Worm (Caenorhabditis elegans): ENCODE data around the gene srh-268.

srh-268 gene

ce11 chrV:7543728-7544127 lies 4.6 kb downstream of the srh-268 start:
- TF ChIP-seq ztf-11 (tag; optimal IDR thresholded peaks at IDR 0.05): no peak
- TF ChIP-seq zip-8 (tag; optimal IDR thresholded peaks at IDR 0.05): peak; percentile 92
- no peak for TF ChIP-seq snpc-4 (tag; optimal IDR thresholded peaks at IDR 0.05)
- no peak for TF ChIP-seq nhr-76 (tag; optimal IDR thresholded peaks at IDR 0.05)

DNA sequence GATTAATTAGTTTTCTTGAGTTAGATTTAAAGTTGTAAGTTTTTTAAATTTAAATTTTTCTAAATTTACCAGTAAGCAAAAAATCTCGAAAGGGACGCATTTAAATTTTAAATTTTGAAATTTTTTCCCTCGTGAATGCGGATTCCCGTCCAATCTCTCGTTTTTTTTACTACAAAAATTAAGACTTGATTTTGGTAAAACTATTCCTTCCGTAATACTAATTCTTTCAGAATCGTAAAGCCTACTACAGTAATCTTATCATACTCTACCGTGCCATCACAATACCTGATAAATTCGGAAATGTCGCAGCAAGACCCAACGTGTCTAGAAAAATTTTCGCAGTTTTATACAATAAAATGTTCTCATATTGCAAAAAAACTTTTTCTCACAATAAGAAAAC lies 6.1 kb downstream of the srh-268 start, which contains the start of the genes C54F6.19 and nhx-3:
Gene C54F6.19, plus strand, starts transcription at position 301 of the 400 bp plus-strand sequence.
Gene nhx-3, minus strand, starts transcription at position 337 of the 400 bp plus-strand sequence.
- TF ChIP-seq nhr-237 (tag; optimal IDR thresholded peaks at IDR 0.05) (no peak), unc-120 (tag; optimal IDR thresholded peaks at IDR 0.05; ENCODE audit: poor library complexity, severe bottlenecking) (no peak), ztf-11 (tag; optimal IDR thresholded peaks at IDR 0.05) (no peak), mab-5 (tag; optimal IDR thresholded peaks at IDR 0.05) (no peak), nhr-28 (tag; optimal IDR thresholded peaks at IDR 0.05) (no peak), ceh-43 (GFP tag; optimal IDR thresholded peaks at IDR 0.05) (no peak), sem-2 (GFP tag; optimal IDR thresholded peaks at IDR 0.05) (no peak), drap-1 (GFP tag; optimal IDR thresholded peaks at IDR 0.05) (no peak), tbx-8 (GFP tag; optimal IDR thresholded peaks at IDR 0.05) (no peak), mep-1 (tag; optimal IDR thresholded peaks at IDR 0.05) (no peak), hlh-1 (tag; optimal IDR thresholded peaks at IDR 0.05) (no peak), mls-2 (tag; optimal IDR thresholded peaks at IDR 0.05) (no peak), lin-13 (tag; optimal IDR thresholded peaks at IDR 0.05) (no peak), unc-62 (GFP tag; optimal IDR thresholded peaks at IDR 0.05) (no peak), lsy-2 (tag; optimal IDR thresholded peaks at IDR 0.05) (no peak)

DNA sequence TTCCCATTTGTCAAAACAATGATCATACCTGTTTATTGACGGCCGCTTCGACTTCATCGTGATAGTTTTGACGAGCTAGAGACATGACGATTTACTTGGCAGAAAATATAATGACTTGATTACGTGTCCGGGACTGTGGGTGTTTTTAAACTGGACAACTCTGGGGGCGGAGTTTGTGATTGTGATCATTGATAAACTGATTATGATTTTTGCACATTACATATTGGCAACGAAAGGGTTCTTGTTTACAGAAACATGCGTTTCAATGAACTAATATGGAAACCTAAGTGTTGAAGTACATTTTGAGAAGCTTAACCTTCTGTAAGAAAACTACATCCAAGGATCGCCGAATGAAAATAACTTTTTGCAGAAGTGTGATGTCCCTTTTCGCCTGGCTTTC lies 8.4 kb downstream of the srh-268 start, which contains the start of gene ftn-1:
Gene ftn-1, minus strand, starts transcription at position 101 of the 400 bp plus-strand sequence.
- TF ChIP-seq ceh-43 (GFP tag; optimal IDR thresholded peaks at IDR 0.05): no peak

ce11 chrV:7548017-7548416 lies 8.9 kb downstream of the srh-268 start:
- TF ChIP-seq nhr-2 (tag; optimal IDR thresholded peaks at IDR 0.05) (no peak), cnd-1 (tag; optimal IDR thresholded peaks at IDR 0.05) (no peak), nhr-12 (tag; optimal IDR thresholded peaks at IDR 0.05) (no peak)

- TF ChIP-seq tbx-8 (GFP tag; optimal IDR thresholded peaks at IDR 0.05) (no peak), nhr-12 (tag; optimal IDR thresholded peaks at IDR 0.05) (no peak), pha-4 (tag; optimal IDR thresholded peaks at IDR 0.05) (no peak), ham-2 (GFP tag; optimal IDR thresholded peaks at IDR 0.05) (no peak), mep-1 (tag; optimal IDR thresholded peaks at IDR 0.05) (no peak), unc-120 (tag; optimal IDR thresholded peaks at IDR 0.05; ENCODE audit: poor library complexity, severe bottlenecking) (no peak), lin-32 (GFP tag; optimal IDR thresholded peaks at IDR 0.05) (no peak)
Observed at ce11 chrV:7551821-7552220, 12.7 kb downstream of the srh-268 start, which contains the start of gene F19F10.3. Gene F19F10.3, plus strand, starts transcription at chrV:7552121.

DNA sequence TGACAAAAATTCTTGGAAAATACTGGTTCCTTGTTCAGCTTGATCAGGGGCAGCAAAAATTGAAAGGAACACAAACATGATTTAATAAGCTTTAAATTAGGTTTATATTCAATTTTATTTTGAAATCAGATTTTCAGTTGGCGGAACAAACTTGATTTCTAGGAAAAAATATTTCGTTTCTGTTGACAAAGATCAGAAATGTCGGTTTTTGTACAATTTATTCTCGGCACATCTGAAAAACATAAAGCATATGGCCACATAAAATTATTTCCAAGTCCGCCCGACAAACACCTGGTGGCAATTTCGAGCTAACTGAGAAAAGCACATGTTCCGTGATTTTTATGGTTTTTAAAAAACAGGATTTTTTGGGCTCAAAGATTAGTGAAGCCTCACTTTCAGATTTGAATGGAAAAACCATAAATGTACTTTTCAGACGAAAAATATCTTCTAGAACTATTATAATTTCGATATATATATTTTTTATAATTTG lies 14.8 kb downstream of the srh-268 start, which contains the start of gene ttr-10:
Gene ttr-10, minus strand, starts transcription at position 51 of the 490 bp plus-strand sequence.
- no peak for TF ChIP-seq unc-120 (tag; optimal IDR thresholded peaks at IDR 0.05; ENCODE audit: poor library complexity, severe bottlenecking)
- TF ChIP-seq lsy-2 (tag; optimal IDR thresholded peaks at IDR 0.05): no peak
- no peak for TF ChIP-seq cnd-1 (tag; optimal IDR thresholded peaks at IDR 0.05)
- TF ChIP-seq pha-4 (tag; optimal IDR thresholded peaks at IDR 0.05): no peak
- no peak for TF ChIP-seq ham-2 (GFP tag; optimal IDR thresholded peaks at IDR 0.05)
- no peak for TF ChIP-seq nhr-28 (tag; optimal IDR thresholded peaks at IDR 0.05)
- no peak for TF ChIP-seq nhr-2 (tag; optimal IDR thresholded peaks at IDR 0.05)
- no peak for TF ChIP-seq sem-2 (GFP tag; optimal IDR thresholded peaks at IDR 0.05)
- no peak for TF ChIP-seq blmp-1 (tag; optimal IDR thresholded peaks at IDR 0.05)
- TF ChIP-seq snpc-4 (tag; optimal IDR thresholded peaks at IDR 0.05): no peak
- no peak for TF ChIP-seq sptf-1 (tag; optimal IDR thresholded peaks at IDR 0.05)
- no peak for TF ChIP-seq lin-13 (tag; optimal IDR thresholded peaks at IDR 0.05)
- no peak for TF ChIP-seq bed-3 (GFP tag; optimal IDR thresholded peaks at IDR 0.05)

DNA sequence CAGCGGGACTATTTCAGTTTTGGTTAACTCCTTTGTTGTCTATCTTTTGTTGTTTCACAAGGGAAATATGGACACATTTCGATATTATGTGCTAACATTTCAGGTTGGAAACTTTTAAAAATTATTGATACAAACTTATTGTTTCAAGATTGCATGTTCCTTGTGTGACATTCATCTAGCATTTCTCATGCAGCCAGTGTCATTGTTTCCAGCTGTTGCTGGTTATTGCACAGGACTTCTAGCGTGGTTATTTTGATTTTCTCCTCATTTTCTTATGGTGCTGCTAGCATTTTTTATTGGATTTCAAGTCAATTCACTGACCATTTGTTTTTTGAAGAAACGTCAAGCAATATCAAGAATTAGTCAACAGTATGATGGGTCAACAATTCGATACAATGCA lies 16.8 kb downstream of the srh-268 start:
- no peak for TF ChIP-seq mls-2 (tag; optimal IDR thresholded peaks at IDR 0.05)
- TF ChIP-seq ham-2 (GFP tag; optimal IDR thresholded peaks at IDR 0.05): no peak
- no peak for TF ChIP-seq ceh-83 (GFP tag; optimal IDR thresholded peaks at IDR 0.05)
- TF ChIP-seq elt-3 (tag; optimal IDR thresholded peaks at IDR 0.05): no peak
- TF ChIP-seq flh-1 (GFP tag; optimal IDR thresholded peaks at IDR 0.05): no peak

Measured in whole organism, mixed stage, embryonic.